Worm (Caenorhabditis elegans) whole organism, young adult: ENCODE results near the gene Y49F6B.2.

Source experiments
- B0019.2 ChIP-seq: fragments of 200-800 bp; sonication (Bioruptor generic); conservative IDR thresholded peaks from 2 replicates; pipeline ENCODE4 v1.3.6; 2022; ENCODE audit warnings: missing genetic modification reagents, missing genetic modification characterization, missing compliant biosample characterization
- F22D6.2 ChIP-seq: sonication (generic microtip); optimal IDR thresholded peaks from 2 replicates; lab custom pipeline; 2016; ENCODE audit warnings: mild to moderate bottlenecking, missing genetic modification characterization, missing compliant biosample characterization
- F37B4.10 ChIP-seq: fragments of 200-800 bp; sonication (Bioruptor generic); IDR thresholded peaks from 2 replicates; pipeline ENCODE4 v1.3.6; 2022; ENCODE audit warnings: missing genetic modification characterization, missing compliant biosample characterization
- T26A5.8 ChIP-seq: sonication (generic microtip); optimal IDR thresholded peaks from 2 replicates; lab custom pipeline; 2016; ENCODE audit warnings: missing genetic modification characterization, missing compliant biosample characterization
- ZK185.1 ChIP-seq: sonication (generic microtip); optimal IDR thresholded peaks from 2 replicates; lab custom pipeline; 2016; ENCODE audit warnings: mild to moderate bottlenecking, missing genetic modification characterization, missing compliant biosample characterization; ENCODE audit not compliant: poor library complexity, severe bottlenecking
- aptf-2 ChIP-seq: fragments of 200-800 bp; sonication (Bioruptor generic); conservative IDR thresholded peaks from 2 replicates; pipeline ENCODE4 v1.3.6; 2022; ENCODE audit warnings: missing genetic modification reagents, missing genetic modification characterization, missing compliant biosample characterization
- aptf-3 ChIP-seq: fragments of 200-800 bp; sonication (Bioruptor generic); IDR thresholded peaks from 2 replicates; pipeline ENCODE4 v1.3.6; 2022; ENCODE audit warnings: missing genetic modification characterization, missing compliant biosample characterization
- atf-7 ChIP-seq: sonication (generic microtip); optimal IDR thresholded peaks from 2 replicates; lab custom pipeline; 2017; ENCODE audit warnings: mild to moderate bottlenecking, missing genetic modification characterization, missing compliant biosample characterization
- attf-5 ChIP-seq: fragments of 200-800 bp; sonication (Bioruptor generic); optimal IDR thresholded peaks from 2 replicates; lab custom pipeline; 2018; ENCODE audit warnings: mild to moderate bottlenecking, missing genetic modification characterization, missing compliant biosample characterization
- ceh-100 ChIP-seq: fragments of 200-800 bp; sonication (Bioruptor generic); IDR thresholded peaks from 2 replicates; pipeline ENCODE4 v1.3.6; 2022; ENCODE audit warnings: missing genetic modification reagents, missing genetic modification characterization, missing compliant biosample characterization
- ceh-91 ChIP-seq: fragments of 200-800 bp; sonication (Bioruptor generic); IDR thresholded peaks from 2 replicates; pipeline ENCODE4 v1.3.6; 2022; ENCODE audit warnings: missing genetic modification reagents, missing genetic modification characterization, missing compliant biosample characterization
- egl-18 ChIP-seq: fragments of 200-800 bp; sonication (Bioruptor generic); IDR thresholded peaks from 2 replicates; pipeline ENCODE4 v1.3.6; 2022; ENCODE audit warnings: missing genetic modification reagents, missing genetic modification characterization, missing compliant biosample characterization
- ets-4 ChIP-seq: fragments of 200-800 bp; sonication (Bioruptor generic); optimal IDR thresholded peaks from 2 replicates; lab custom pipeline; 2018; ENCODE audit warnings: mild to moderate bottlenecking, missing genetic modification characterization, missing compliant biosample characterization
- him-1 ChIP-seq: sonication (generic microtip); optimal IDR thresholded peaks from 2 replicates; lab custom pipeline; 2016; ENCODE audit warnings: missing genotype, missing genetic modification reagents, missing genetic modification characterization, missing compliant biosample characterization
- hlh-12 ChIP-seq: sonication (generic microtip); optimal IDR thresholded peaks from 2 replicates; lab custom pipeline; 2016; ENCODE audit warnings: missing genetic modification characterization, missing compliant biosample characterization
- lin-35 ChIP-seq, 3 experiments: fragments of 150-350 bp in 2 of 3; sonication (generic microtip) in 1 of 3; optimal IDR thresholded peaks; 2 replicates each; lab custom pipeline; 2014 to 2018; ENCODE audit warnings: missing biosample characterization in 3 of 3, missing genetic modification characterization in 3 of 3, missing genetic modification reagents in 3 of 3
- lir-1 ChIP-seq: fragments of 200-800 bp; sonication (Bioruptor generic); conservative IDR thresholded peaks from 2 replicates; pipeline ENCODE4 v1.3.6; 2022; ENCODE audit warnings: missing genetic modification reagents, missing genetic modification characterization, missing compliant biosample characterization
- madf-6 ChIP-seq: fragments of 200-800 bp; sonication (Bioruptor generic); IDR thresholded peaks from 2 replicates; pipeline ENCODE4 v1.3.6; 2022; ENCODE audit warnings: missing genetic modification reagents, missing genetic modification characterization, missing compliant biosample characterization
- madf-8 ChIP-seq: fragments of 200-800 bp; sonication (Bioruptor generic); conservative IDR thresholded peaks from 2 replicates; pipeline ENCODE4 v1.3.6; 2022; ENCODE audit warnings: missing genetic modification reagents, missing genetic modification characterization, missing compliant biosample characterization
- mxl-1 ChIP-seq: sonication (generic microtip); optimal IDR thresholded peaks from 2 replicates; lab custom pipeline; 2016; ENCODE audit warnings: missing genetic modification characterization, missing compliant biosample characterization
- nfya-2 ChIP-seq: fragments of 200-800 bp; sonication (Bioruptor generic); IDR thresholded peaks from 2 replicates; pipeline ENCODE4 v1.3.6; 2022; ENCODE audit warnings: missing genetic modification reagents, missing genetic modification characterization, missing compliant biosample characterization
- nfyb-1 ChIP-seq: fragments of 200-800 bp; sonication (Bioruptor generic); IDR thresholded peaks from 2 replicates; pipeline ENCODE4 v1.3.6; 2022; ENCODE audit warnings: missing genetic modification reagents, missing genetic modification characterization, missing compliant biosample characterization
- nhr-80 ChIP-seq: sonication (generic microtip); optimal IDR thresholded peaks from 2 replicates; lab custom pipeline; 2016; ENCODE audit warnings: missing genetic modification characterization, missing compliant biosample characterization
- pha-4 ChIP-seq: fragments of 150-350 bp; sonication (generic microtip); optimal IDR thresholded peaks from 2 replicates; lab custom pipeline; 2014; ENCODE audit warnings: missing biosample characterization, missing genetic modification reagents, missing genetic modification characterization
- rcor-1 ChIP-seq: fragments of 200-800 bp; sonication (Bioruptor generic); IDR thresholded peaks from 2 replicates; pipeline ENCODE4 v1.3.6; 2022; ENCODE audit warnings: missing genetic modification reagents, missing genetic modification characterization, missing compliant biosample characterization
- snpc-1.1 ChIP-seq: sonication (generic microtip); optimal IDR thresholded peaks from 2 replicates; lab custom pipeline; 2017; ENCODE audit warnings: missing genetic modification characterization, mild to moderate bottlenecking, missing compliant biosample characterization, antibody characterized with exemption, moderate library complexity, missing genotype, missing genetic modification reagents; ENCODE audit not compliant: insufficient read depth
- snpc-4 ChIP-seq, 5 experiments: fragments of 150-350 bp in 1 of 5; sonication (generic microtip) in 4 of 5; optimal IDR thresholded peaks; 2 replicates each; lab custom pipeline; 2014 to 2018; ENCODE audit warnings: missing genetic modification characterization in 5 of 5, missing biosample characterization in 3 of 5, antibody characterized with exemption in 2 of 5, mild to moderate bottlenecking in 2 of 5, missing compliant biosample characterization in 2 of 5, missing genotype in 2 of 5, moderate library complexity in 2 of 5, missing genetic modification reagents in 1 of 5
- tbp1 ChIP-seq: fragments of 200-800 bp; sonication (Bioruptor generic); optimal IDR thresholded peaks from 2 replicates; lab custom pipeline; 2018; ENCODE audit warnings: mild to moderate bottlenecking, missing genetic modification characterization, missing compliant biosample characterization
- tlf-1 ChIP-seq: fragments of 200-800 bp; sonication (Bioruptor generic); optimal IDR thresholded peaks from 2 replicates; lab custom pipeline; 2018; ENCODE audit warnings: mild to moderate bottlenecking, missing genetic modification characterization, missing compliant biosample characterization
- zfh-2 ChIP-seq: fragments of 200-800 bp; sonication (Bioruptor generic); conservative IDR thresholded peaks from 2 replicates; pipeline ENCODE4 v1.3.6; 2022; ENCODE audit warnings: missing genetic modification reagents, missing genetic modification characterization, missing compliant biosample characterization
- ztf-25 ChIP-seq: fragments of 200-800 bp; sonication (Bioruptor generic); IDR thresholded peaks from 2 replicates; pipeline ENCODE4 v1.3.6; 2022; ENCODE audit warnings: missing genetic modification reagents, missing genetic modification characterization, missing compliant biosample characterization

Y49F6B.2 gene

DNA sequence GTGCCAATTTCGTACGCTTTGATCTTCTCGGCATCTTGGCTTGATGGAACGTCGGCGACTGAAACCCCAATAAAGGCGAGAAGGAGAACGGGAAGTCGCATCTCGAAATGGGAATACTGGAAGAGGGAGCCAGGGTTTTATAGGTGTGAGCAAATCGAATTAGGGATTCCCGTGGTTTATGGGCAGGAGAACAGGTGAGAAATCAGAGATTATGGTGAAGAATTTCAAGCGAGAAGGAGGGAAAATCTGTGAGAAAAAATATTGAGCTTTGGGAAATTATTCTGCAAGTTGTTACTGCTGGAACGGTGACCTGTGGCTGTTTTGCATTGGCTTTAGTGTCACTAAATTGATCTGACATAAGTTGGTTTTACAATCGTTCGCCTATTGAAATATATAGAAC is 31.2 kb upstream of the Y49F6B.2 start, which contains the start of gene Y49F6B.13 (continued):
- TF ChIP-seq snpc-4 (GFP tag; optimal IDR thresholded peaks at IDR 0.05; lab: Kevin White, UChicago) (no peak), snpc-4 (tag; optimal IDR thresholded peaks at IDR 0.05; lab: Kevin White, UChicago) (no peak)

DNA sequence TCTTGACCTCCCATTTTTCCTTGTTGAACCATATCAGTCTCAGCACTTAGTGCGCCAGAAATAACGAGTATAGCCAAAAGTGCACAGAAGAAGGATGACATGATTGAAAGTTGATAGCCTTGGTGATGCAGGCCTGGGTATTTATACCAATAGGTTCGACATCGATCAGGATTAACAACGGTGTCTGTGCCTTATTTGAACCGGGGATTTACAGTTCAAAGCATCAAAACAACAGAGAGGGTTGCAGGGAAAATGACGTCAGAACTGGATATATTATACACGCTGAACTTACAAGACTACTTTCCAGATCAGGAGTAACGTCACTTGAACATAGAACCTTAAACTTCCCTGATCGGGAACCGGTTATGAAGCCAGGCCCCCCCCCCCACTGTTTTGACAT is 30.5 kb upstream of the Y49F6B.2 start, which contains the start of gene Y49F6B.12:
Gene Y49F6B.12, minus strand, starts transcription at position 101 of the 400 bp plus-strand sequence.
- no peak for TF ChIP-seq tlf-1 (GFP tag; lab: Kevin White, UChicago)
- TF ChIP-seq T26A5.8: no peak
- no peak for TF ChIP-seq ets-4 (GFP tag; lab: Kevin White, UChicago)

DNA sequence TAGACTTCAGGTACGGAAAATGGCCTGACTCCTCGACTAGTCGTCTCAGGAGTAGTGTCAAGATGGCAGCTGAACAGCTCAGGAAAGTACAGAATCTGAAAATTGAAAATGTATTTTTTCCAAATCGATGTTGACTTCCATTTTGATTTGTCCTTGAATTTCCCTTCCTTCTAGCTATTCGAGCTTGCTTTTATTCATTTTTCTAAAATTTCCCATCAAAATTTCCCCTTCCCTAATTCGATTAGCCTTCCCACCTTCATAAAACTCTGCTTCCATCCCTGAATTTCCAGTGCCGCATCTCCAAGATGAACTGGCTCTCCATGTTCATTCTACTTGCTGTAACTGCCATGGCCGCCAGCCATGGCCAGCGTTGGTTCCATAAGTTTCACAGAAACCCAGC is 30.0 kb upstream of the Y49F6B.2 start, which contains the start of gene Y49F6B.6:
Gene Y49F6B.6, plus strand, starts transcription at position 301 of the 400 bp plus-strand sequence.
- TF ChIP-seq lir-1 (GFP tag; lab: Robert Waterston, UW): no peak
- TF ChIP-seq hlh-12 (tag; lab: Kevin White, UChicago): no peak
- no peak for TF ChIP-seq madf-8
- TF ChIP-seq lin-35 (GFP tag; optimal IDR thresholded peaks at IDR 0.05; lab: Kevin White, UChicago): no peak
- TF ChIP-seq zfh-2 (GFP tag; lab: Robert Waterston, UW): no peak
- no peak for TF ChIP-seq attf-5
- TF ChIP-seq madf-6 (GFP tag; lab: Robert Waterston, UW): no peak
- no peak for TF ChIP-seq nhr-80 (tag; lab: Kevin White, UChicago)
- no peak for TF ChIP-seq nfyb-1 (GFP tag; lab: Robert Waterston, UW)
- no peak for TF ChIP-seq snpc-1.1
- TF ChIP-seq nfya-2: no peak

DNA sequence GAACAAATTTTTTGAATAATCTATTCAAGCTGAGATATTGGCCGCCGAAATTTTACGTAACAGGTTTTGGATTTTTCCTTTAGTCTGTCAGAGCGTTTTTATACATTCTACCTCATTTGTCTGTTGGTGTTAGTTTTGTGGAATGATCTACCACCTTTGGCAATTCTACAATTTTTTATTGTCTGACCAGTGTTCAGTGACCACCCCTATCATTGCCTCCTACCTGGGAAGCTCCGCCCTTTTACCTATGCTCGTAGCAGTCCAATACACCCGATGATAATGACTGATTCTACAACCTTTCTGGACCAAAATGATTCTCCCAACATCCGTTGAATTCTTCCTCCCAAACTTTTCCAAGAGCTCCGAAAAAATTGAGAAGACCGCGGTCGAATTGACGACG is 29.0 kb upstream of the Y49F6B.2 start, which contains the start of gene sdz-32:
Gene sdz-32, plus strand, starts transcription at position 301 of the 400 bp plus-strand sequence.
- no peak for TF ChIP-seq hlh-12 (tag; lab: Kevin White, UChicago)
- TF ChIP-seq atf-7 (tag; lab: Kevin White, UChicago): no peak

DNA sequence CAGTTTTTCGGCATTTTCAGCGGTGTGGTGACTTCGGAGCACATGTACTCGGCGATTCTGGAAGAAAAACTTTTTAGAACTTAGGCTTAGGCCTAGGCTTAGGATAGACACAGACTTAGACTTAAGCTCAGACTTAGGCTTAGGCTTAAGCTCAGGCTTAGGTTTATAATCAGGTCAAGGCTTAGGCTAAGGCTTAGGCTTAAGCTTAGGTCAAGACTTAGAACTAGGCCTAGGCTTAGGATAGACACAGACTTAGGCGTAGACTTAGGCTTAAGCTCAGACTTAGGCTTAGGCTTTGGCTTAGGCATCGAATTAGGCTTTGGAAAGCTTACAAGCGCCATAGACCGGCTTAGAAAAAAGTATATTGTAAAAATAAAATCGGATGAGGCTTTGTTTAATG is 26.2 kb upstream of the Y49F6B.2 start:
- TF ChIP-seq lin-35 (GFP tag; optimal IDR thresholded peaks at IDR 0.05; lab: Kevin White, UChicago) (no peak), egl-18 (GFP tag; lab: Robert Waterston, UW) (no peak), B0019.2 (no peak), rcor-1 (GFP tag; lab: Robert Waterston, UW) (no peak), ceh-91 (GFP tag; lab: Robert Waterston, UW) (no peak), ZK185.1 (no peak), aptf-2 (GFP tag; lab: Robert Waterston, UW) (no peak), F22D6.2 (no peak), nhr-80 (tag; lab: Kevin White, UChicago) (no peak), him-1 (tag; lab: Kevin White, UChicago) (no peak), mxl-1 (tag; lab: Kevin White, UChicago) (no peak), tbp1 (GFP tag; lab: Kevin White, UChicago) (no peak), F37B4.10 (GFP tag; lab: Robert Waterston, UW) (no peak), lir-1 (GFP tag; lab: Robert Waterston, UW) (no peak), aptf-3 (GFP tag; lab: Robert Waterston, UW) (no peak), atf-7 (tag; lab: Kevin White, UChicago) (no peak), ztf-25 (GFP tag; lab: Robert Waterston, UW) (no peak), ceh-100 (no peak), pha-4 (tag; lab: Kevin White, UChicago) (no peak)
